Worm (Caenorhabditis elegans) whole organism, L1 larva: ENCODE results near the gene C08D8.1.
A peak's percentile ranks its signal among the peaks of the same experiment; 100 is the strongest.

Experiments used
- C04F5.9 ChIP-seq: sonication (generic microtip); optimal IDR thresholded peaks from 2 replicates; lab custom pipeline; 2016; ENCODE audit warnings: missing genetic modification characterization, missing compliant biosample characterization
- F16B12.6 ChIP-seq: fragments of 150-350 bp; optimal IDR thresholded peaks from 2 replicates; lab custom pipeline; 2014; ENCODE audit warnings: missing biosample characterization, missing genetic modification characterization
- Y116A8C.19 ChIP-seq: sonication (generic microtip); optimal IDR thresholded peaks from 2 replicates; lab custom pipeline; 2016; ENCODE audit warnings: missing compliant biosample characterization, missing genetic modification characterization, borderline replicate concordance
- alr-1 ChIP-seq: fragments of 200-800 bp; sonication (Bioruptor generic); optimal IDR thresholded peaks from 2 replicates; lab custom pipeline; 2018; ENCODE audit warnings: borderline replicate concordance, mild to moderate bottlenecking, missing genetic modification characterization, missing compliant biosample characterization
- ceh-63 ChIP-seq: fragments of 200-800 bp; sonication (Bioruptor generic); optimal IDR thresholded peaks from 2 replicates; lab custom pipeline; 2018; ENCODE audit warnings: mild to moderate bottlenecking, missing genetic modification characterization, missing compliant biosample characterization
- ceh-8 ChIP-seq: fragments of 200-800 bp; sonication (Bioruptor generic); optimal IDR thresholded peaks from 2 replicates; lab custom pipeline; 2018; ENCODE audit warnings: mild to moderate bottlenecking, missing genetic modification characterization, moderate library complexity, missing compliant biosample characterization
- ceh-88 ChIP-seq: fragments of 200-800 bp; sonication (Bioruptor generic); IDR thresholded peaks from 2 replicates; pipeline ENCODE4 v1.3.6; 2022; ENCODE audit warnings: missing genetic modification characterization, missing compliant biosample characterization
- ces-1 ChIP-seq: fragments of 150-350 bp; optimal IDR thresholded peaks from 2 replicates; lab custom pipeline; 2014; ENCODE audit warnings: missing biosample characterization, missing genetic modification reagents, missing genetic modification characterization
- dpl-1 ChIP-seq, 3 experiments: fragments of 150-350 bp in 2 of 3; sonication (generic microtip) in 1 of 3; optimal IDR thresholded peaks; 2 replicates each; lab custom pipeline; 2014 to 2017; ENCODE audit warnings: missing biosample characterization in 3 of 3, missing genetic modification characterization in 3 of 3, missing genetic modification reagents in 3 of 3
- dsc-1 ChIP-seq: sonication (generic microtip); optimal IDR thresholded peaks from 2 replicates; lab custom pipeline; 2016; ENCODE audit warnings: mild to moderate bottlenecking, missing genetic modification characterization, missing compliant biosample characterization
- efl-1 ChIP-seq, 4 experiments: fragments of 150-350 bp; optimal IDR thresholded peaks in 3 of 4; peaks in 1 of 4; 1 replicate in 1 of 4; 2 replicates in 3 of 4; lab custom pipeline; 2014; ENCODE audit warnings: missing biosample characterization in 2 of 4, missing genetic modification characterization in 2 of 4, missing genetic modification reagents in 2 of 4
- egl-13 ChIP-seq: sonication (generic microtip); optimal IDR thresholded peaks from 2 replicates; lab custom pipeline; 2016; ENCODE audit warnings: missing genotype, missing genetic modification reagents, missing genetic modification characterization, missing compliant biosample characterization
- egl-27 ChIP-seq, 2 experiments: fragments of 150-350 bp in 1 of 2; sonication (generic microtip); optimal IDR thresholded peaks; 3 replicates each; lab custom pipeline; 2017 to 2018; ENCODE audit warnings: missing biosample characterization in 2 of 2, missing genetic modification characterization in 2 of 2, missing genetic modification reagents in 2 of 2
- elt-2 ChIP-seq: sonication (generic microtip); optimal IDR thresholded peaks from 2 replicates; lab custom pipeline; 2016; ENCODE audit warnings: missing genetic modification characterization, mild to moderate bottlenecking, inconsistent platforms, missing compliant biosample characterization, missing genetic modification reagents
- elt-3 ChIP-seq, 6 experiments: fragments of 150-350 bp in 1 of 6; sonication (generic microtip); optimal IDR thresholded peaks; 2 replicates each; lab custom pipeline; 2017 to 2018; ENCODE audit warnings: missing biosample characterization in 6 of 6, missing genetic modification characterization in 6 of 6, inconsistent platforms in 1 of 6
- ets-5 ChIP-seq: fragments of 200-800 bp; sonication (Bioruptor generic); IDR thresholded peaks from 2 replicates; pipeline ENCODE4 v1.3.6; 2022; ENCODE audit warnings: missing genetic modification characterization, missing compliant biosample characterization
- fkh-4 ChIP-seq: sonication (generic microtip); optimal IDR thresholded peaks from 2 replicates; lab custom pipeline; 2016; ENCODE audit warnings: missing compliant biosample characterization, missing genetic modification characterization, borderline replicate concordance
- fos-1 ChIP-seq: fragments of 150-350 bp; optimal IDR thresholded peaks from 2 replicates; lab custom pipeline; 2014; ENCODE audit warnings: missing biosample characterization, missing genetic modification characterization
- hpl-2 ChIP-seq: fragments of 150-350 bp; optimal IDR thresholded peaks from 2 replicates; lab custom pipeline; 2014; ENCODE audit warnings: missing biosample characterization, missing genetic modification reagents, missing genetic modification characterization
- jun-1 ChIP-seq: fragments of 150-350 bp; optimal IDR thresholded peaks from 2 replicates; lab custom pipeline; 2014; ENCODE audit warnings: missing biosample characterization, missing genetic modification reagents, missing genetic modification characterization
- lin-14 ChIP-seq: fragments of 200-800 bp; sonication (Bioruptor generic); optimal IDR thresholded peaks from 2 replicates; lab custom pipeline; 2018; ENCODE audit warnings: mild to moderate bottlenecking, missing genetic modification characterization, moderate library complexity, missing compliant biosample characterization
- lin-35 ChIP-seq, 2 experiments: fragments of 150-350 bp; optimal IDR thresholded peaks; 2 replicates each; lab custom pipeline; 2014; ENCODE audit warnings: missing biosample characterization in 2 of 2, missing genetic modification characterization in 2 of 2, missing genetic modification reagents in 2 of 2
- lin-39 ChIP-seq: fragments of 150-350 bp; optimal IDR thresholded peaks from 2 replicates; lab custom pipeline; 2014; ENCODE audit warnings: missing biosample characterization, missing genetic modification reagents, missing genetic modification characterization
- nhr-11 ChIP-seq: fragments of 150-350 bp; optimal IDR thresholded peaks from 2 replicates; lab custom pipeline; 2014; ENCODE audit warnings: missing biosample characterization, missing genetic modification characterization
- nhr-47 ChIP-seq: sonication (generic microtip); optimal IDR thresholded peaks from 2 replicates; lab custom pipeline; 2016; ENCODE audit warnings: mild to moderate bottlenecking, missing genetic modification characterization, moderate library complexity, missing compliant biosample characterization
- nhr-77 ChIP-seq: fragments of 150-350 bp; optimal IDR thresholded peaks from 2 replicates; lab custom pipeline; 2014; ENCODE audit warnings: missing biosample characterization, missing genetic modification characterization
- rnt-1 ChIP-seq: sonication (generic microtip); optimal IDR thresholded peaks from 2 replicates; lab custom pipeline; 2016; ENCODE audit warnings: mild to moderate bottlenecking, missing genetic modification characterization, moderate library complexity, missing compliant biosample characterization
- snu-23 ChIP-seq: sonication (generic microtip); optimal IDR thresholded peaks from 2 replicates; lab custom pipeline; 2016; ENCODE audit warnings: missing genetic modification characterization, missing compliant biosample characterization
- sptf-1 ChIP-seq: fragments of 150-350 bp; optimal IDR thresholded peaks from 2 replicates; lab custom pipeline; 2014; ENCODE audit warnings: missing biosample characterization, missing genetic modification characterization
- swsn-7 ChIP-seq: sonication (generic microtip); optimal IDR thresholded peaks from 2 replicates; lab custom pipeline; 2016; ENCODE audit warnings: missing genetic modification characterization, missing compliant biosample characterization
- tbx-2 ChIP-seq: sonication (generic microtip); optimal IDR thresholded peaks from 2 replicates; lab custom pipeline; 2016; ENCODE audit warnings: missing genetic modification characterization, missing compliant biosample characterization
- unc-130 ChIP-seq: fragments of 150-350 bp; optimal IDR thresholded peaks from 2 replicates; lab custom pipeline; 2017; ENCODE audit warnings: missing biosample characterization, missing genetic modification characterization, inconsistent platforms
- unc-30 ChIP-seq: sonication (generic microtip); optimal IDR thresholded peaks from 2 replicates; lab custom pipeline; 2017; ENCODE audit warnings: missing biosample characterization, missing genetic modification characterization
- unc-62 ChIP-seq: fragments of 150-350 bp; optimal IDR thresholded peaks from 2 replicates; lab custom pipeline; 2014; ENCODE audit warnings: missing biosample characterization, missing genetic modification reagents, missing genetic modification characterization
- unc-98 ChIP-seq: fragments of 200-800 bp; sonication (Bioruptor generic); IDR thresholded peaks from 2 replicates; pipeline ENCODE4 v1.3.6; 2022; ENCODE audit warnings: missing genetic modification characterization, missing compliant biosample characterization
- vab-15 ChIP-seq: sonication (generic microtip); optimal IDR thresholded peaks from 2 replicates; lab custom pipeline; 2017; ENCODE audit warnings: missing genotype, mild to moderate bottlenecking, missing genetic modification characterization, missing compliant biosample characterization
- xbp-1 ChIP-seq: sonication (generic microtip); optimal IDR thresholded peaks from 2 replicates; lab custom pipeline; 2016; ENCODE audit warnings: missing genetic modification characterization, missing compliant biosample characterization
- zag-1 ChIP-seq: fragments of 150-350 bp; optimal IDR thresholded peaks from 2 replicates; lab custom pipeline; 2014; ENCODE audit warnings: missing biosample characterization, missing genetic modification characterization
- ztf-11 ChIP-seq, 2 experiments: sonication (generic microtip); optimal IDR thresholded peaks; 2 replicates each; lab custom pipeline; 2016 to 2017; ENCODE audit warnings: missing genetic modification characterization in 2 of 2, missing biosample characterization in 1 of 2, missing compliant biosample characterization in 1 of 2

C08D8.1 gene

ce11 chrV:8306366-8306765, 39.2 kb upstream of the C08D8.1 start, which contains the start of gene W02D7.8:
Gene W02D7.8, minus strand, starts transcription at chrV:8306466.
- TF ChIP-seq unc-30 (tag; lab: Kevin White, UChicago) (no peak), lin-14 (GFP tag; lab: Kevin White, UChicago) (no peak), vab-15 (tag; lab: Kevin White, UChicago) (no peak), unc-98 (GFP tag; lab: Robert Waterston, UW) (no peak), dpl-1 (GFP tag; optimal IDR thresholded peaks at IDR 0.05; lab: Kevin White, UChicago) (no peak), ztf-11 (tag; optimal IDR thresholded peaks at IDR 0.05; lab: Kevin White, UChicago) (no peak), lin-35 (GFP tag; optimal IDR thresholded peaks at IDR 0.05; lab: Kevin White, UChicago) (no peak), C04F5.9 (no peak), dsc-1 (tag; lab: Kevin White, UChicago) (no peak), Y116A8C.19 (tag; lab: Kevin White, UChicago) (no peak), zag-1 (tag; lab: Kevin White, UChicago) (no peak), rnt-1 (tag; lab: Kevin White, UChicago) (no peak), ceh-63 (no peak), fkh-4 (tag; lab: Kevin White, UChicago) (no peak), unc-130 (no peak), ceh-88 (GFP tag; lab: Robert Waterston, UW) (no peak), tbx-2 (tag; lab: Kevin White, UChicago) (no peak), lin-39 (no peak)

ce11 chrV:8307013-8307412, 38.5 kb upstream of the C08D8.1 start:
- TF ChIP-seq ceh-8 (GFP tag; lab: Kevin White, UChicago) (no peak), ceh-63 (no peak), alr-1 (tag; lab: Kevin White, UChicago) (no peak), hpl-2 (no peak), fos-1 (tag; lab: Kevin White, UChicago) (no peak), ceh-88 (GFP tag; lab: Robert Waterston, UW) (no peak), ces-1 (GFP tag; lab: Kevin White, UChicago) (no peak), nhr-47 (tag; lab: Kevin White, UChicago) (no peak), egl-13 (tag; lab: Kevin White, UChicago) (no peak), lin-35 (GFP tag; optimal IDR thresholded peaks at IDR 0.05; lab: Kevin White, UChicago) (peak in 1 of 2 experiments; percentile 23), ets-5 (no peak), efl-1 (optimal IDR thresholded peaks at IDR 0.05; lab: Kevin White, UChicago) (no peak), efl-1 (GFP tag; optimal IDR thresholded peaks at IDR 0.05 in 1 of 2; lab: Kevin White, UChicago) (peak in 1 of 2 experiments; percentile 57), elt-2 (tag; lab: Kevin White, UChicago) (peak; percentile 73), F16B12.6 (tag; lab: Kevin White, UChicago) (no peak), jun-1 (tag; lab: Kevin White, UChicago) (no peak), elt-3 (tag; optimal IDR thresholded peaks at IDR 0.05; lab: Kevin White, UChicago) (no peak), sptf-1 (tag; lab: Kevin White, UChicago) (no peak), nhr-11 (tag; lab: Kevin White, UChicago) (no peak), unc-130 (no peak)
- TF ChIP-seq, all 84 proteins: peak for 3

ce11 chrV:8307681-8308080, 37.9 kb upstream of the C08D8.1 start, which contains the start of gene clec-218:
Gene clec-218, plus strand, starts transcription at chrV:8307942.
- no peak for TF ChIP-seq fos-1 (tag; lab: Kevin White, UChicago)
- TF ChIP-seq egl-27 (tag; optimal IDR thresholded peaks at IDR 0.05; lab: Kevin White, UChicago): no peak
- TF ChIP-seq swsn-7 (tag; lab: Kevin White, UChicago): no peak
- no peak for TF ChIP-seq unc-62
- TF ChIP-seq snu-23 (GFP tag; lab: Kevin White, UChicago): no peak
- peak; percentile 78 for TF ChIP-seq elt-2 (tag; lab: Kevin White, UChicago)
- no peak for TF ChIP-seq nhr-77 (tag; lab: Kevin White, UChicago)
- no peak for TF ChIP-seq xbp-1 (tag; lab: Kevin White, UChicago)
